Fruit fly (Drosophila melanogaster): ENCODE data around the gene Ir67b.

Gene Ir67b

DNA sequence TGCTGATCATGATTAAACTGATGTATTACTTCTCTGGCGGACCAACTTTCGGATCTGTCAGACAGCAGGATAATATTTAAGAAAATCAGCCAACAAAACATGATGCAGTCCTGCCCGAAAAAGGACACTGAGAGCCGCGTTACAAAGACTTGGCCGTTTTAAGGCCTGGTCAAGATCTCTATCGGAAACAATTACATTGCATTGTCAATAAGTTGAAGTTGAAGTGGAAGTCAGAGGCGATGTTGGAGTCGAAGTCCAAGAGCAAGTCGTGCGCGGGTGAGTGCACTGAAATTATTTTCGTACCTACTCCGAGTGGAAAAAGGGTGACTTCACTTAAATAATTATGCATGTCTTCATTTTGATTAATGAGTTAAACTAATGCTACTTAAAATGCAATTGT is 2.2 kb upstream of the Ir67b start, which contains the start of gene Ir67c:
TSS of gene Ir67c (minus strand) at position 101 of the 400 bp plus-strand sequence.
- no peak for TF ChIP-seq Dll (optimal IDR thresholded peaks at IDR 0.05)
- TF ChIP-seq psq (optimal IDR thresholded peaks at IDR 0.05): no peak
- no peak for TF ChIP-seq CG8478 (optimal IDR thresholded peaks at IDR 0.05)
- no peak for TF ChIP-seq EcR (GFP tag; optimal IDR thresholded peaks at IDR 0.05)
- no peak for TF ChIP-seq usp (GFP tag; optimal IDR thresholded peaks at IDR 0.05)
- no peak for TF ChIP-seq pan (optimal IDR thresholded peaks at IDR 0.05)

DNA sequence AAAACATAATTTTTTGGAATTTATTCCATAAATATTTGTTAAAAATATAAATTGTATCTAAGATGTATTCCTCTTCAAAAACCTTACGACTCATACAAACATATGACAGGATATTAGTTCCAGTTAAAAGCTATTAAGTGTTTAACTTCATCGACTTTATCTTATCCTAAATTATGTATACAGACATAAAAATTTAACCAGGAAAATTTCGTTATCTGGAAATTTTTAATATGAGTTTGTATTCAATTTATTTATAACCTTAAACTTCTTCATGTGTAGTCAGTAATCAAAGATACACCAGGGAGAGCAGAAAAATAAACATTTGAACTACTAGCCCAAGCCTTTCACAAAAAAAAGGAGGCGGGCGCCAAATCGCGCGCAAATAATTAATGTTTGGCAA is 2.3 kb downstream of the Ir67b start:
- TF ChIP-seq psq (optimal IDR thresholded peaks at IDR 0.05) (no peak), EcR (GFP tag; optimal IDR thresholded peaks at IDR 0.05) (no peak), Dll (optimal IDR thresholded peaks at IDR 0.05) (no peak), usp (GFP tag; optimal IDR thresholded peaks at IDR 0.05) (no peak), CG8478 (optimal IDR thresholded peaks at IDR 0.05) (no peak), pan (optimal IDR thresholded peaks at IDR 0.05) (no peak)

DNA sequence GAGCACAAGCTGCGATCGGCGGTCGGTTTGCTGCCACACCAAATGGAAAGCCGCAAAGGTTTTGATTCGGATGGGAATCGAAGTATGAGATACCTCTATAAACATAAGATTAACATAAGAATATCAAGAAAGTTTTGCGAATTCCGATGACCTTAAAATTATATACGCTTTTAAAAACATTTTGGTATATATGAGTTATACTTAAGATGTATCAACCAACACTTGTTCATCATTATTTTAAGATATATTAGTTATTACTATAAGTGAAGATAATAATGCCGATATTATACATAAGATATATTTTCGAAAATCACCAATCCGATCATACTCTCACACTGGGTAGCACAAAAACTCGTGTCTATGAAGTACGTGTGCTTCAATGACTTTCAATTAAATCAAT is 3.0 kb downstream of the Ir67b start:
- TF ChIP-seq usp (GFP tag; optimal IDR thresholded peaks at IDR 0.05): no peak
- TF ChIP-seq psq (optimal IDR thresholded peaks at IDR 0.05): no peak
- no peak for TF ChIP-seq pan (optimal IDR thresholded peaks at IDR 0.05)
- no peak for TF ChIP-seq EcR (GFP tag; optimal IDR thresholded peaks at IDR 0.05)
- TF ChIP-seq CG8478 (optimal IDR thresholded peaks at IDR 0.05): no peak
- no peak for TF ChIP-seq Dll (optimal IDR thresholded peaks at IDR 0.05)

DNA sequence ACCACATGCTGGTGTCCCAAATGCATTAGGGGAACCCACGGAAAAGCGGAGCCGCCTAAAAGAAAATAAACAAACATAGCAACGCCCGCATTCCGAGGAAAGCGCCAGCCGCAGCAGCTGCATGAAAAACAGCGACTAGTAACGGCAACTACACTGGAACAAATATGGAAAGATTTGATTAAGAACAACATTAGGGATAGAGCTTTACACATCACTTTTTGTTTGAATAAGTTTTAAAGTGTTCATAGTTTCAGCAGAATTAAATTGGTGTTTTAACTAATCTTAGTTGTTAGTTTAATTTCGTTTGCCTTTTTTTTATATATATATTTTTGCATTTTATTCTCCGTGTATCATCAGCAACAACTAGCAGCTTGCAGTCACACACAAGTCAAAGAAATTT is 3.8 kb downstream of the Ir67b start:
- TF ChIP-seq pan (optimal IDR thresholded peaks at IDR 0.05) (no peak), usp (GFP tag; optimal IDR thresholded peaks at IDR 0.05) (no peak), EcR (GFP tag; optimal IDR thresholded peaks at IDR 0.05) (no peak), CG8478 (optimal IDR thresholded peaks at IDR 0.05) (no peak), Dll (optimal IDR thresholded peaks at IDR 0.05) (no peak), psq (optimal IDR thresholded peaks at IDR 0.05) (no peak)

DNA sequence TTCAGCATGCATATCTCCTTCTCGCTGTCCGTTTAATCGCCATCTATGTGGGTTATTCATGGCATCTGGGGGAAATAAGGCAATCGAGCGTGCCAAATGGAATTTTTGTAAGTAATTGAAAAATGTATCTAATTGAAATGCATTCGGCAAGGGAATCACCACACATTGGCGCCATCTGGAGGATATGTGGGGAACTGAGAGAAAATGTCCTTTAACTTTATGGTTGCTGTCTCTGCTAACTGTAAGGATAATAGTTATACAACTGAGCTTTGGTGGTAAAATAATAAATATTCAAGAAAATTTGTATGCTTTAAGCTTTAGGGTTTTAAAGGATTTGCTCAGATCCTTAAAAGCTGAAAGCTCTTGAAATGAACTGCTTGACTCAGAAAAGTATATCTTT is 4.5 kb downstream of the Ir67b start:
- TF ChIP-seq EcR (GFP tag; optimal IDR thresholded peaks at IDR 0.05): no peak
- TF ChIP-seq Dll (optimal IDR thresholded peaks at IDR 0.05): no peak
- no peak for TF ChIP-seq usp (GFP tag; optimal IDR thresholded peaks at IDR 0.05)
- no peak for TF ChIP-seq psq (optimal IDR thresholded peaks at IDR 0.05)
- no peak for TF ChIP-seq CG8478 (optimal IDR thresholded peaks at IDR 0.05)
- no peak for TF ChIP-seq pan (optimal IDR thresholded peaks at IDR 0.05)

DNA sequence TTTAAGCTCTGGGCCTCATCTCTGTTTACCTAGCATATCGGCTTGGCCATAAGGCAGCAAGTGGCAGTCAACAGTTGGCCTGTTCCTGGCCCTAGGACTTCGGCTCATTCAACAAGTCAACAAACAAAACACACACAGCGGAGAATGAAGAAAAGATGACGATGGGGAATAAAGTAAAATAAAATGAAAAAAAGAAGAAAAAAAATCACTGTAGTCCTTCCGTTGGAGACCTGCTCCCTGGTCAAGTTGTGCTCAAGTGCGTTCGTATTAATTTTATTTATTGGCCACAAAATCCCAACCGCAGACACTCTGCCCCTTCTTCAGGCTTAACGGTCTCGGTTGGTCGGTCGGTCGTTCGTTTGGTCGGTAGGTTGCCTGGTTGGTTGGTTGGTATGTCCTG is 13.4 kb downstream of the Ir67b start:
- TF ChIP-seq psq (optimal IDR thresholded peaks at IDR 0.05) (no peak), pan (optimal IDR thresholded peaks at IDR 0.05) (no peak), usp (GFP tag; optimal IDR thresholded peaks at IDR 0.05) (no peak), Dll (optimal IDR thresholded peaks at IDR 0.05) (no peak), CG8478 (optimal IDR thresholded peaks at IDR 0.05) (no peak), EcR (GFP tag; optimal IDR thresholded peaks at IDR 0.05) (no peak)

DNA sequence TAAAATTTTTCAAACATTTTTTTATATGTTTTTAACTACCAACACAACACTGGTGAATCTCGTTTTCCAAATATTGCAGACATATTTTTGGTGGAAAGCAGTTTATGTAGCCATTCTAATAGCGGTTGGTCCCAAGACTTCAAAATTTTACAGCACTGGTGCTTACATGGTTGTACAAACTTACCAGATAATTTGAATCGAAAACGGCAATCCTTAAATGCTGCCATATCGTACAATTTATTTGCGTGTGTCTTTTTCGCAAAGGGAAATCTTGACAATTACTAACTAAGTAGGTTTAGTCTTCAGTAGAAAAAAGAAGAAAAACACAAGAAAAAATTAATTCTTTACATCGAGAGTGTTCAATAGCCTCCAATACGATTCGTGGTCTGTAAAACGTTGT is 19.3 kb downstream of the Ir67b start, which contains the start of gene CG12362:
TSS of gene CG12362 (plus strand) at position 301 of the 400 bp plus-strand sequence.
- TF ChIP-seq EcR (GFP tag; optimal IDR thresholded peaks at IDR 0.05): no peak
- TF ChIP-seq CG8478 (optimal IDR thresholded peaks at IDR 0.05): no peak
- TF ChIP-seq psq (optimal IDR thresholded peaks at IDR 0.05): no peak
- TF ChIP-seq Dll (optimal IDR thresholded peaks at IDR 0.05): no peak
- TF ChIP-seq pan (optimal IDR thresholded peaks at IDR 0.05): no peak
- TF ChIP-seq usp (GFP tag; optimal IDR thresholded peaks at IDR 0.05): no peak

DNA sequence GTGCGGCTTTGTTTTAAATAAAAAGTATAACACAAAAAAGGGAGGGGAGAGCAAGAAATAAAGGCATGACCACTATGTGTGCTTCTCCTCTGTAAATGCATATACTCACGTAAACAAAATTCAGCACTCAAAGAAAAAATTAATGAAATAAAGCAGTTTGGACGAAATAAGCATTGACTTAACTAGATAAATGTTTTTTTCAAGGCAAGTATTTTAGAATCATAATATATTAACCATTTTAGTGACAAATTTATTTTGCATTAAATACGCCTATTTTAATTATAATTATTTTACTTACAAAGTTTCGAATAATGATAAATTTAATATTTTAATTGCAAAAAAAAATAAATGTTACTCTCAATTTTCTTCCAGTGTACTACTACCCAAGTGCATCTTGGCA is 20.2 kb downstream of the Ir67b start:
- TF ChIP-seq psq (optimal IDR thresholded peaks at IDR 0.05) (no peak), Dll (optimal IDR thresholded peaks at IDR 0.05) (no peak), usp (GFP tag; optimal IDR thresholded peaks at IDR 0.05) (no peak), pan (optimal IDR thresholded peaks at IDR 0.05) (no peak), CG8478 (optimal IDR thresholded peaks at IDR 0.05) (no peak), EcR (GFP tag; optimal IDR thresholded peaks at IDR 0.05) (no peak)

DNA sequence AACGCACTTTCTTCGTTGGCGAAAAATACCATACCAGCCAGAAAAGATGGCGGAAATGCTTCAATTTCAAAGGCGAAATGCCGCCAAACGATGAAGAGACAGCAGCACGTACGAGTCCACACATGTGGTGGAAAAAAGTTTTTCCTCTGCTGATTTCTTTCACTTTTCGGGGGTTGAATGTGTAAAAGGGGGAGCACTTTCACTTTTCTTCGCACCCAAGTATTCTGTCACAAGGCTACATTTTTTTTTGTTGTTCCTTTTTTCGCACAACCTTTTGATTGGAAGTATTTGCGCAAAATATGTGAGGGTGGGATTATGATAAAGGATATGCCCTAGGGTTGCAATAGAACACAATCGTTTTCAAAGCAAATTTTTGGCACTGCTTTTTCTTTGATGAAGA is 22.3 kb downstream of the Ir67b start:
- TF ChIP-seq usp (GFP tag; optimal IDR thresholded peaks at IDR 0.05) (no peak), psq (optimal IDR thresholded peaks at IDR 0.05) (no peak), CG8478 (optimal IDR thresholded peaks at IDR 0.05) (no peak), pan (optimal IDR thresholded peaks at IDR 0.05) (no peak), EcR (GFP tag; optimal IDR thresholded peaks at IDR 0.05) (no peak), Dll (optimal IDR thresholded peaks at IDR 0.05) (no peak)

DNA sequence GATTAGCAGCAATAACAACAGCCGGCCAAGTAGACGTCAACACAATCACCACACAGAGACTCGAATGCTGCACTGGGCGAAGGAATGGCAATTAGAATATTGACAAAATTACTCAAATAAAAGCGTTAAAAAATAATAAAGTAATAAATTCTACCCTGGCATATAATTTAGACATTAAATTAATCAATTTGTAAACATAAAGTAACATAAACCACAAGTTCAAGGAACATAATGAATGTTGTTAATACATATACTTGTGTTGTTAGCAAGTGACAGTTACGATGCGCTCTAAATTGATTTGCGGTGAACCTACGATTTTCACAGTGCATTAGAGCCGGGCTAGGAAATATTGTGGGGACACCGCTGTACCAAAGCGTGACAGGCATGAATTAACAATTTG is 24.0 kb downstream of the Ir67b start:
- no peak for TF ChIP-seq pan (optimal IDR thresholded peaks at IDR 0.05)
- TF ChIP-seq usp (GFP tag; optimal IDR thresholded peaks at IDR 0.05): no peak
- TF ChIP-seq psq (optimal IDR thresholded peaks at IDR 0.05): no peak
- TF ChIP-seq CG8478 (optimal IDR thresholded peaks at IDR 0.05): no peak
- no peak for TF ChIP-seq EcR (GFP tag; optimal IDR thresholded peaks at IDR 0.05)
- TF ChIP-seq Dll (optimal IDR thresholded peaks at IDR 0.05): no peak

DNA sequence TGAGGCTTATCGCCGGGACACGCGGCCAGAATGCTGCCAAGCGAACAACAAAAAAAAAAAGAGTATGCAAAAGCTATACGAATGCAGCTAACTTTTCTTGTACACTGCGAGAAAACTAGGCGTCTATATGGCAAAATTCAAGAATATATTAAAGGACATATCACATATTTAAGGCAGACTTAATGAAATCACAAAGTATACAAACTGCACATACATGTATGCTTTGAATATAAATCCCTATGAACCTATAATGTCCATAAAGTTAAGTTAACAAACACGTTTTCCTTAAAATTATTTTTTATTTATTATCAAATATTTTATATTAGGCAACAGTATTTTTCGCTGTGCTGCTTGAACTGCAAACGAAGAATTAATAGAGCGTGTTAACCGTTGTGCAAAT is 33.1 kb downstream of the Ir67b start:
- TF ChIP-seq CG8478 (optimal IDR thresholded peaks at IDR 0.05) (no peak), Dll (optimal IDR thresholded peaks at IDR 0.05) (no peak), pan (optimal IDR thresholded peaks at IDR 0.05) (no peak), usp (GFP tag; optimal IDR thresholded peaks at IDR 0.05) (no peak), psq (optimal IDR thresholded peaks at IDR 0.05) (no peak), EcR (GFP tag; optimal IDR thresholded peaks at IDR 0.05) (no peak)

DNA sequence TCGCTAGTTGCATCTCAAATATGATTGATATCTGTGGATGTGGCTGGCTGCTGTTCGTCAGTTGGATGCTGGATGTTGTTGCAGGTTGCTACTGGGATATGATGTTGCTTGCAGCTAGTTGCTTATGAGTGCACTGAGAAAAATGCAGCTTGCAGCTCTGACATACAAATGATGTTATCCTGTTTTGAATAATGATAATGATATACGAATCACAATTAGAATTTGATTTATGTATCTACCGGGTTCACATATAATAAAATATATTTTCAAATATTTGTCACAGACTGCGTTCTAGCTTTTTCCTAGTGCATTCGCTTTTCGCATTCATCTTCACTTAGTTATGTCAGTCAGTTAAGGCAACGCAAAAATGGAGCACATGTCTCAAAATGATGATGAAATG is 35.3 kb downstream of the Ir67b start:
- no peak for TF ChIP-seq Dll (optimal IDR thresholded peaks at IDR 0.05)
- no peak for TF ChIP-seq pan (optimal IDR thresholded peaks at IDR 0.05)
- no peak for TF ChIP-seq psq (optimal IDR thresholded peaks at IDR 0.05)
- no peak for TF ChIP-seq CG8478 (optimal IDR thresholded peaks at IDR 0.05)
- no peak for TF ChIP-seq usp (GFP tag; optimal IDR thresholded peaks at IDR 0.05)
- TF ChIP-seq EcR (GFP tag; optimal IDR thresholded peaks at IDR 0.05): no peak

All from whole organism.